Fruit fly (Drosophila melanogaster) whole organism, embryonic: ENCODE results near the gene pes.

ENCODE experiments used
- B-H1 ChIP-seq: fragments of 200-800 bp; sonication (Bioruptor generic); IDR thresholded peaks from 3 replicates; pipeline ENCODE4 v1.3.6; 2022; ENCODE audit warnings: missing biosample characterization, missing genetic modification characterization
- CG10274 ChIP-seq: fragments of 200-800 bp; sonication (Bioruptor generic); optimal IDR thresholded peaks from 3 replicates; lab custom pipeline; 2017; ENCODE audit warnings: missing biosample characterization, mild to moderate bottlenecking, missing genetic modification characterization
- CG10366 ChIP-seq: fragments of 200-800 bp; sonication (Bioruptor generic); IDR thresholded peaks from 2 replicates; pipeline ENCODE4 v1.3.6; 2022; ENCODE audit warnings: missing biosample characterization, missing genetic modification characterization
- CG10979 ChIP-seq: fragments of 200-800 bp; sonication (Bioruptor generic); optimal IDR thresholded peaks from 2 replicates; lab custom pipeline; 2018; ENCODE audit warnings: missing biosample characterization, mild to moderate bottlenecking, missing genetic modification characterization, moderate library complexity
- CG11085 ChIP-seq: fragments of 200-800 bp; sonication (Bioruptor generic); IDR thresholded peaks from 2 replicates; pipeline ENCODE4 v1.3.6; 2022; ENCODE audit warnings: missing biosample characterization, missing genetic modification characterization
- CG11247 ChIP-seq: fragments of 200-800 bp; sonication (Bioruptor generic); IDR thresholded peaks from 2 replicates; pipeline ENCODE4 v1.3.6; 2022; ENCODE audit warnings: missing biosample characterization, missing genetic modification characterization
- CG11504 ChIP-seq: fragments of 200-800 bp; sonication (Bioruptor generic); optimal IDR thresholded peaks from 3 replicates; lab custom pipeline; 2019; ENCODE audit warnings: missing biosample characterization, mild to moderate bottlenecking, missing genetic modification characterization, moderate library complexity
- CG13296 ChIP-seq: fragments of 200-800 bp; sonication (Bioruptor generic); optimal IDR thresholded peaks from 3 replicates; lab custom pipeline; 2018; ENCODE audit warnings: missing biosample characterization, mild to moderate bottlenecking, missing genetic modification characterization
- CG13775 ChIP-seq: fragments of 200-800 bp; sonication (Bioruptor generic); optimal IDR thresholded peaks from 3 replicates; lab custom pipeline; 2017; ENCODE audit warnings: missing biosample characterization, mild to moderate bottlenecking, missing genetic modification characterization
- CG14050 ChIP-seq: fragments of 200-800 bp; sonication (Bioruptor generic); IDR thresholded peaks from 3 replicates; pipeline ENCODE4 v1.3.6; 2022; ENCODE audit warnings: missing biosample characterization, missing genetic modification characterization
- CG14667 ChIP-seq: fragments of 200-800 bp; sonication (Bioruptor generic); IDR thresholded peaks from 2 replicates; pipeline ENCODE4 v1.3.6; 2022; ENCODE audit warnings: missing biosample characterization, missing genetic modification characterization
- CG15269 ChIP-seq: fragments of 200-800 bp; sonication (Bioruptor generic); optimal IDR thresholded peaks from 2 replicates; lab custom pipeline; 2018; ENCODE audit warnings: missing biosample characterization, mild to moderate bottlenecking, missing genetic modification characterization, moderate library complexity
- CG15601 ChIP-seq: fragments of 200-800 bp; sonication (Bioruptor generic); optimal IDR thresholded peaks from 3 replicates; lab custom pipeline; 2019; ENCODE audit warnings: missing biosample characterization, mild to moderate bottlenecking, missing genetic modification characterization, moderate library complexity
- CG17802 ChIP-seq: fragments of 200-800 bp; sonication (Bioruptor generic); optimal IDR thresholded peaks from 2 replicates; lab custom pipeline; 2018; ENCODE audit warnings: missing biosample characterization, mild to moderate bottlenecking, missing genetic modification characterization, moderate library complexity
- CG1832 ChIP-seq: fragments of 200-800 bp; sonication (Bioruptor generic); optimal IDR thresholded peaks from 2 replicates; lab custom pipeline; 2017; ENCODE audit warnings: missing biosample characterization, mild to moderate bottlenecking, missing genetic modification characterization, inconsistent platforms
- CG2199 ChIP-seq: fragments of 200-800 bp; sonication (Bioruptor generic); IDR thresholded peaks from 3 replicates; pipeline ENCODE4 v1.3.6; 2022; ENCODE audit warnings: missing biosample characterization, missing genetic modification characterization
- CG31388 ChIP-seq: fragments of 200-800 bp; sonication (Bioruptor generic); optimal IDR thresholded peaks from 2 replicates; lab custom pipeline; 2016; ENCODE audit warnings: missing biosample characterization, missing genetic modification characterization
- CG3163 ChIP-seq: fragments of 200-800 bp; sonication (Bioruptor generic); optimal IDR thresholded peaks from 3 replicates; lab custom pipeline; 2016; ENCODE audit warnings: missing biosample characterization, missing genetic modification characterization
- CG3726 ChIP-seq: fragments of 200-800 bp; sonication (Bioruptor generic); IDR thresholded peaks from 3 replicates; pipeline ENCODE4, ENCODE4 v1.3.6; 2022; ENCODE audit warnings: missing biosample characterization, missing genetic modification characterization
- CG9876 ChIP-seq: fragments of 200-800 bp; sonication (Bioruptor generic); optimal IDR thresholded peaks from 2 replicates; lab custom pipeline; 2016; ENCODE audit warnings: missing biosample characterization, missing genetic modification characterization
- CG9932 ChIP-seq: fragments of 200-800 bp; sonication (Bioruptor generic); IDR thresholded peaks from 2 replicates; pipeline ENCODE4 v1.3.6; 2022; ENCODE audit warnings: missing biosample characterization, missing genetic modification characterization
- CHES-1-like ChIP-seq: fragments of 200-800 bp; sonication (Bioruptor generic); optimal IDR thresholded peaks from 2 replicates; lab custom pipeline; 2016; ENCODE audit warnings: missing biosample characterization, missing genetic modification characterization
- CTCF ChIP-seq: fragments of 200-800 bp; sonication (Bioruptor generic); optimal IDR thresholded peaks from 2 replicates; lab custom pipeline; 2017; ENCODE audit warnings: missing biosample characterization, mild to moderate bottlenecking, missing genetic modification characterization, moderate library complexity
- Dad ChIP-seq: fragments of 200-800 bp; sonication (Bioruptor generic); optimal IDR thresholded peaks from 3 replicates; lab custom pipeline; 2016; ENCODE audit warnings: missing biosample characterization, missing genetic modification characterization
- Gug ChIP-seq: fragments of 200-800 bp; sonication (Bioruptor generic); IDR thresholded peaks from 4 replicates; pipeline ENCODE4 v1.3.6; 2022; ENCODE audit warnings: missing biosample characterization, missing genetic modification characterization
- Hey ChIP-seq: fragments of 200-800 bp; sonication (Bioruptor generic); optimal IDR thresholded peaks from 3 replicates; lab custom pipeline; 2018; ENCODE audit warnings: missing biosample characterization, mild to moderate bottlenecking, missing genetic modification characterization
- Max ChIP-seq: fragments of 200-800 bp; sonication (Bioruptor generic); optimal IDR thresholded peaks from 2 replicates; lab custom pipeline; 2016; ENCODE audit warnings: missing biosample characterization, mild to moderate bottlenecking, missing genetic modification characterization
- Oaz ChIP-seq: fragments of 200-800 bp; sonication (Bioruptor generic); IDR thresholded peaks from 2 replicates; pipeline ENCODE4 v1.3.6; 2022; ENCODE audit warnings: missing biosample characterization, missing genetic modification characterization
- Pdp1 ChIP-seq, 2 experiments: fragments of 200-800 bp; sonication (Bioruptor generic); optimal IDR thresholded peaks; 3 replicates each; lab custom pipeline; 2016; ENCODE audit warnings: missing biosample characterization in 2 of 2, missing genetic modification characterization in 2 of 2, mild to moderate bottlenecking in 1 of 2, moderate library complexity in 1 of 2
- chinmo ChIP-seq: fragments of 200-800 bp; sonication (Bioruptor generic); IDR thresholded peaks from 4 replicates; pipeline ENCODE4 v1.3.6; 2022; ENCODE audit warnings: missing biosample characterization, missing genetic modification characterization; ENCODE audit not compliant: partially characterized antibody
- ems ChIP-seq: fragments of 200-800 bp; sonication (Bioruptor generic); optimal IDR thresholded peaks from 3 replicates; lab custom pipeline; 2016; ENCODE audit warnings: missing biosample characterization, missing genetic modification characterization
- ewg ChIP-seq: fragments of 200-800 bp; sonication (Bioruptor generic); optimal IDR thresholded peaks from 3 replicates; lab custom pipeline; 2017; ENCODE audit warnings: mild to moderate bottlenecking, missing biosample characterization, missing genetic modification reagents, missing genetic modification characterization
- gem ChIP-seq: fragments of 200-800 bp; sonication (Bioruptor generic); optimal IDR thresholded peaks from 2 replicates; lab custom pipeline; 2019; ENCODE audit warnings: missing biosample characterization, mild to moderate bottlenecking, missing genetic modification characterization, moderate library complexity
- gro ChIP-seq: fragments of 200-800 bp; sonication (Bioruptor generic); optimal IDR thresholded peaks from 2 replicates; lab custom pipeline; 2016; ENCODE audit warnings: missing biosample characterization, missing genetic modification characterization
- ham ChIP-seq: fragments of 200-800 bp; sonication (Bioruptor generic); IDR thresholded peaks from 2 replicates; pipeline ENCODE4 v1.3.6; 2022; ENCODE audit warnings: missing biosample characterization, missing genetic modification characterization
- kah ChIP-seq: fragments of 200-800 bp; sonication (Bioruptor generic); optimal IDR thresholded peaks from 2 replicates; lab custom pipeline; 2018; ENCODE audit warnings: missing biosample characterization, mild to moderate bottlenecking, missing genetic modification characterization
- nerfin-2 ChIP-seq: fragments of 200-800 bp; sonication (Bioruptor generic); IDR thresholded peaks from 2 replicates; pipeline ENCODE4 v1.3.6; 2022; ENCODE audit warnings: missing biosample characterization, missing genetic modification characterization; ENCODE audit not compliant: partially characterized antibody
- pb ChIP-seq: fragments of 200-800 bp; sonication (Bioruptor generic); optimal IDR thresholded peaks from 3 replicates; lab custom pipeline; 2016; ENCODE audit warnings: missing biosample characterization, missing genetic modification characterization
- repo ChIP-seq: fragments of 200-800 bp; sonication (Bioruptor generic); optimal IDR thresholded peaks from 2 replicates; lab custom pipeline; 2016; ENCODE audit warnings: missing biosample characterization, missing genetic modification characterization
- sens ChIP-seq: fragments of 200-800 bp; sonication (Bioruptor generic); peaks from one replicate; lab custom pipeline; 2016; ENCODE audit warnings: missing biosample characterization, missing genetic modification characterization
- tin ChIP-seq: fragments of 200-800 bp; sonication (Bioruptor generic); optimal IDR thresholded peaks from 3 replicates; lab custom pipeline; 2016; ENCODE audit warnings: missing biosample characterization, missing genetic modification characterization
- wdn ChIP-seq: fragments of 200-800 bp; sonication (Bioruptor generic); IDR thresholded peaks from 2 replicates; pipeline ENCODE4 v1.3.6; 2022; ENCODE audit warnings: missing biosample characterization, missing genetic modification characterization
- z ChIP-seq: fragments of 200-800 bp; sonication (Bioruptor generic); IDR thresholded peaks from 3 replicates; pipeline ENCODE4 v1.3.6; 2022; ENCODE audit warnings: missing biosample characterization, missing genetic modification characterization

Gene pes

DNA sequence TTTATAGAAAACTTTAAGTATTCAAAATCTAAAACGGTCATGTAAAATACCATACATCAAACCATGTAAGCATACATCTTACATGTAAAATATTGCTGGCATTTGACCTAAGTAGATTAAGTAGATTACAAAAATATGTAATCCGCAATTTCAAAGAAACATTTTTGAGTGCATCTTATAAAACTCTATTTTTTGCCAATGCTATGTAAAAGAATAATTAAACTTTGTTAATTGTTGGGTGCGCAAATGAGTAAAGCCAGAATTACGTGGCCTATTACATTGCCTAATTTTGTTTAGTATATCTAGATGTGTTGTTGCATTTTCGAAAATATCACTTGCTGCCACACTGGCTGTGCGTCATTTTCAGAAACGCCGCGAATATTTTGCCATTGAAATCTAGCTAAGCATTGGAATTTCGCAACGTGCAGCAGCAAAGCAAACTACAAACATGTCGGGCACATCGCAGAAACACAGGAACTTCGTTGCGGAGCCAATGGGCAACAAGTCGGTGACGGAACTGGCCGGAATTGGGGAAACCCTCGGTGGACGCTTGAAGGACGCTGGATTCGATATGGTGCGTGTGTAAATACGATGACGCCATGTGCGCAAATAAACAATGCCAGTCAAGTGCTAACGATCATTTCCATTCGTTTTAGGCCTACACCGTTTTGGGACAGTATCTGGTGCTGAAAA, 35.3 kb upstream of the pes start, which contains the start of gene baf (continued):
- TF ChIP-seq CG11247 (no peak), gem (tag; lab: Kevin White, UChicago) (no peak)
- TF ChIP-seq, all 482 proteins: peak for 61

DNA sequence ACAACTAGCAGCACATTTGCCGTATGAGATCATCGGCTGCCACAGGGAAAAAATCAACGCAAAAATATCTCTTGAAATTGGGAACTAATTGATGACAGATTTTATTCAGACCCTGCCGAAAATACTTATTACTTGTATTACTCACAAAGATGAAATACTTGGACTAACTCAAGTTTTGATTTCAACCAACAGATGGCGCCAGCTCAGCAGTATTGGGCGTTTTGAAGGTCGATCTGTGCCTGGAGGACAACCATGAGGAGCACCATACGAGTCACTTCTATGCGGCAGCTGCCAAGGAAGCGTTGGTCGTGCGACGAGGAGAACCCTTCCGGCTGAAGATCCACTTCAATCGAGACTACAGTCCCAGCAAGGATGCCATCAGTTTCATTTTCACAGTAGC, 30.3 kb upstream of the pes start:
- no peak for TF ChIP-seq CG10366 (GFP tag; lab: Robert Waterston, UW)
- no peak for TF ChIP-seq Gug (GFP tag; lab: Robert Waterston, UW)
- no peak for TF ChIP-seq z (GFP tag; lab: Robert Waterston, UW)
- TF ChIP-seq nerfin-2 = no peak
- TF ChIP-seq CG2199 = 0 out of 3 replicates have a peak, but pooled peaks have one; percentile 50
- no peak for TF ChIP-seq CG13775
- TF ChIP-seq CG14050 (GFP tag; lab: Robert Waterston, UW) = no peak
- TF ChIP-seq Max (GFP tag; lab: Kevin White, UChicago) = no peak
- TF ChIP-seq ems = no peak
- TF ChIP-seq CG17802 (tag; lab: Kevin White, UChicago) = no peak
- TF ChIP-seq CG3726 (GFP tag; lab: Robert Waterston, UW) = no peak
- no peak for TF ChIP-seq CHES-1-like
- TF ChIP-seq CG11504 (tag; lab: Kevin White, UChicago) = no peak
- TF ChIP-seq CG10979 = peak; percentile 47
- TF ChIP-seq CG31388 (GFP tag; lab: Kevin White, UChicago) = no peak
- no peak for TF ChIP-seq CG3163 (GFP tag; lab: Kevin White, UChicago)
- TF ChIP-seq B-H1 (GFP tag; lab: Robert Waterston, UW) = no peak
- no peak for TF ChIP-seq CG1832 (GFP tag; lab: Kevin White, UChicago)
- no peak for TF ChIP-seq CG10274 (GFP tag; lab: Kevin White, UChicago)
- peak; percentile 83 for TF ChIP-seq CTCF (GFP tag; lab: Kevin White, UChicago)
- no peak for TF ChIP-seq CG11085 (GFP tag; lab: Robert Waterston, UW)
- TF ChIP-seq ham = no peak
- no peak for TF ChIP-seq CG13296 (GFP tag; lab: Kevin White, UChicago)
- TF ChIP-seq pb (GFP tag; lab: Kevin White, UChicago) = no peak
- no peak for TF ChIP-seq CG15601 (tag; lab: Kevin White, UChicago)
- no peak for TF ChIP-seq CG15269 (tag; lab: Kevin White, UChicago)
- no peak for TF ChIP-seq wdn
- no peak for TF ChIP-seq ewg
- no peak for TF ChIP-seq gro
- TF ChIP-seq Hey = no peak
- no peak for TF ChIP-seq Pdp1 (GFP tag; optimal IDR thresholded peaks at IDR 0.05; lab: Kevin White, UChicago)
- TF ChIP-seq CG14667 (GFP tag; lab: Robert Waterston, UW) = no peak
- no peak for TF ChIP-seq tin (GFP tag; lab: Kevin White, UChicago)
- TF ChIP-seq repo (GFP tag; lab: Kevin White, UChicago) = no peak
- TF ChIP-seq kah = no peak
- TF ChIP-seq sens (GFP tag; lab: Kevin White, UChicago) = peak; percentile 1
- no peak for TF ChIP-seq CG9876
- no peak for TF ChIP-seq Oaz
- no peak for TF ChIP-seq CG9932
- 0 out of 4 replicates have a peak, but pooled peaks have one; percentile 1 for TF ChIP-seq chinmo (GFP tag; lab: Robert Waterston, UW)
- TF ChIP-seq Dad (GFP tag; lab: Kevin White, UChicago) = no peak
- TF ChIP-seq, all 482 proteins: peak for 5
